Worm (Caenorhabditis elegans): Measurements from ENCODE around the gene F48G7.10.
A peak's percentile ranks its signal among the peaks of the same experiment; 100 is the strongest.

F48G7.10 gene

ce11 chrV:636281-636680 is 1.5 kb upstream of the F48G7.10 start, which contains the start of gene pals-31:
Gene pals-31 (plus strand): TSS chrV:636581.
- TF ChIP-seq elt-3 (tag; optimal IDR thresholded peaks at IDR 0.05): no peak

ce11 chrV:635630-636029 is 875 bp upstream of the F48G7.10 start:
- TF ChIP-seq pqm-1 (tag; optimal IDR thresholded peaks at IDR 0.05) (peak; percentile 51), pha-4 (tag; optimal IDR thresholded peaks at IDR 0.05) (peak; percentile 52), snpc-4 (tag; optimal IDR thresholded peaks at IDR 0.05) (peak; percentile 89), elt-2 (tag; optimal IDR thresholded peaks at IDR 0.05) (peak; percentile 51), ztf-4 (tag; optimal IDR thresholded peaks at IDR 0.05) (no peak), hmg-11 (tag; optimal IDR thresholded peaks at IDR 0.05) (no peak), nhr-23 (tag; optimal IDR thresholded peaks at IDR 0.05) (peak; percentile 40), nhr-11 (tag; optimal IDR thresholded peaks at IDR 0.05) (no peak), nhr-25 (tag; optimal IDR thresholded peaks at IDR 0.05) (peak; percentile 35)

ce11 chrV:631832-632231 is 2.9 kb downstream of the F48G7.10 start:
- TF ChIP-seq snpc-4 (tag; optimal IDR thresholded peaks at IDR 0.05): peak; percentile 8
- TF ChIP-seq pha-4 (tag; optimal IDR thresholded peaks at IDR 0.05): peak; percentile 59
- TF ChIP-seq egl-5 (tag; optimal IDR thresholded peaks at IDR 0.05): no peak
- peak; percentile 10 for TF ChIP-seq pqm-1 (tag; optimal IDR thresholded peaks at IDR 0.05)
- TF ChIP-seq fkh-10 (GFP tag; optimal IDR thresholded peaks at IDR 0.05): no peak
- TF ChIP-seq elt-2 (tag; optimal IDR thresholded peaks at IDR 0.05): peak; percentile 25
- no peak for TF ChIP-seq ama-1 (optimal IDR thresholded peaks at IDR 0.05)

ce11 chrV:628527-628926 is 6.2 kb downstream of the F48G7.10 start, which contains the start of gene F48G7.9:
Gene F48G7.9 (minus strand): TSS chrV:628627.
- no peak for TF ChIP-seq egl-5 (tag; optimal IDR thresholded peaks at IDR 0.05)
- no peak for TF ChIP-seq nfya-1 (tag; optimal IDR thresholded peaks at IDR 0.05; ENCODE audit: insufficient read depth)
- no peak for TF ChIP-seq tbx-2 (tag; optimal IDR thresholded peaks at IDR 0.05)
- no peak for TF ChIP-seq aly-2 (tag; optimal IDR thresholded peaks at IDR 0.05)
- no peak for TF ChIP-seq egl-27 (tag; optimal IDR thresholded peaks at IDR 0.05)
- no peak for TF ChIP-seq zag-1 (tag; optimal IDR thresholded peaks at IDR 0.05)
- TF ChIP-seq nhr-12 (tag; optimal IDR thresholded peaks at IDR 0.05): no peak
- TF ChIP-seq jun-1 (tag; optimal IDR thresholded peaks at IDR 0.05): no peak
- TF ChIP-seq lsy-12 (tag; optimal IDR thresholded peaks at IDR 0.05): no peak
- TF ChIP-seq ceh-16 (tag; optimal IDR thresholded peaks at IDR 0.05): no peak
- TF ChIP-seq ceh-82 (tag; optimal IDR thresholded peaks at IDR 0.05): no peak
- TF ChIP-seq daf-12 (tag; optimal IDR thresholded peaks at IDR 0.05): no peak
- TF ChIP-seq nhr-11 (tag; optimal IDR thresholded peaks at IDR 0.05): no peak
- TF ChIP-seq fkh-10 (GFP tag; optimal IDR thresholded peaks at IDR 0.05): no peak
- TF ChIP-seq lin-15B (tag; optimal IDR thresholded peaks at IDR 0.05): no peak
- no peak for TF ChIP-seq nhr-67 (tag; optimal IDR thresholded peaks at IDR 0.05)
- TF ChIP-seq pha-4 (tag; optimal IDR thresholded peaks at IDR 0.05): no peak

- no peak for TF ChIP-seq fos-1 (tag; optimal IDR thresholded peaks at IDR 0.05)
- TF ChIP-seq nhr-76 (tag; optimal IDR thresholded peaks at IDR 0.05): no peak
- no peak for TF ChIP-seq mdl-1 (tag; optimal IDR thresholded peaks at IDR 0.05)
- TF ChIP-seq nhr-23 (tag; optimal IDR thresholded peaks at IDR 0.05): no peak
- TF ChIP-seq ztf-11 (tag; optimal IDR thresholded peaks at IDR 0.05): no peak
- no peak for TF ChIP-seq pha-4 (tag; optimal IDR thresholded peaks at IDR 0.05)
- no peak for TF ChIP-seq egl-27 (tag; optimal IDR thresholded peaks at IDR 0.05)
- TF ChIP-seq nhr-67 (tag; optimal IDR thresholded peaks at IDR 0.05): no peak
- no peak for TF ChIP-seq elt-1 (tag; optimal IDR thresholded peaks at IDR 0.05)
- no peak for TF ChIP-seq nfya-1 (tag; optimal IDR thresholded peaks at IDR 0.05; ENCODE audit: insufficient read depth)
Observed at ce11 chrV:627585-627984, 7.2 kb downstream of the F48G7.10 start, which contains the start of gene F48G7.8. Gene F48G7.8 (minus strand): TSS chrV:627685.

- TF ChIP-seq elt-2 (tag; optimal IDR thresholded peaks at IDR 0.05): no peak
- no peak for TF ChIP-seq ZK546.5 (tag; optimal IDR thresholded peaks at IDR 0.05)
- no peak for TF ChIP-seq zag-1 (tag; optimal IDR thresholded peaks at IDR 0.05)
- TF ChIP-seq sea-2 (GFP tag; optimal IDR thresholded peaks at IDR 0.05): no peak
- TF ChIP-seq egl-27 (tag; optimal IDR thresholded peaks at IDR 0.05): no peak
- TF ChIP-seq fos-1 (tag; optimal IDR thresholded peaks at IDR 0.05): no peak
- no peak for TF ChIP-seq egl-5 (tag; optimal IDR thresholded peaks at IDR 0.05)
- no peak for TF ChIP-seq nhr-43 (tag; optimal IDR thresholded peaks at IDR 0.05; ENCODE audit: poor library complexity, severe bottlenecking)
- no peak for TF ChIP-seq lin-39 (tag; optimal IDR thresholded peaks at IDR 0.05)
- TF ChIP-seq ama-1 (optimal IDR thresholded peaks at IDR 0.05): no peak
- TF ChIP-seq jun-1 (tag; optimal IDR thresholded peaks at IDR 0.05): no peak
- TF ChIP-seq ceh-28 (tag; optimal IDR thresholded peaks at IDR 0.05): no peak
- TF ChIP-seq aly-2 (tag; optimal IDR thresholded peaks at IDR 0.05): no peak
Observed at ce11 chrV:626321-626720, 8.4 kb downstream of the F48G7.10 start, which contains the start of gene F48G7.7. Gene F48G7.7 (minus strand): TSS chrV:626421.
